Fruit fly (Drosophila melanogaster) whole organism, pupa: Measurements from ENCODE around the gene Wdr59.
A peak's percentile ranks its signal among the peaks of the same experiment; 100 is the strongest.

ENCODE experiments used
- CG10348 ChIP-seq: fragments of 200-800 bp; sonication (Bioruptor generic); IDR thresholded peaks from 2 replicates; pipeline ENCODE4 v1.3.6; 2022; ENCODE audit warnings: missing biosample characterization, missing genetic modification characterization
- CG12605 ChIP-seq: fragments of 200-800 bp; sonication (Bioruptor generic); IDR thresholded peaks from 2 replicates; pipeline ENCODE4 v1.3.6; 2022; ENCODE audit warnings: missing biosample characterization, missing genetic modification characterization
- CG13204 ChIP-seq: fragments of 200-800 bp; sonication (Bioruptor generic); optimal IDR thresholded peaks from 2 replicates; lab custom pipeline; 2018; ENCODE audit warnings: missing biosample characterization, mild to moderate bottlenecking, missing genetic modification characterization, moderate library complexity
- CG14655 ChIP-seq: fragments of 200-800 bp; sonication (Bioruptor generic); optimal IDR thresholded peaks from 3 replicates; lab custom pipeline; 2017; ENCODE audit warnings: mild to moderate bottlenecking, missing biosample characterization, missing genetic modification reagents, missing genetic modification characterization
- CG15710 ChIP-seq: fragments of 200-800 bp; sonication (Bioruptor generic); optimal IDR thresholded peaks from 2 replicates; lab custom pipeline; 2018; ENCODE audit warnings: missing biosample characterization, mild to moderate bottlenecking, missing genetic modification characterization, moderate library complexity
- CG17806 ChIP-seq: fragments of 200-800 bp; sonication (Bioruptor generic); optimal IDR thresholded peaks from 2 replicates; lab custom pipeline; 2018; ENCODE audit warnings: missing biosample characterization, mild to moderate bottlenecking, missing genetic modification characterization, moderate library complexity
- CG32121 ChIP-seq: fragments of 200-800 bp; sonication (Bioruptor generic); IDR thresholded peaks from 2 replicates; pipeline ENCODE4 v1.3.6; 2022; ENCODE audit warnings: missing biosample characterization, missing genetic modification characterization
- CG34367 ChIP-seq: fragments of 200-800 bp; sonication (Bioruptor generic); optimal IDR thresholded peaks from 2 replicates; lab custom pipeline; 2018; ENCODE audit warnings: missing biosample characterization, mild to moderate bottlenecking, missing genetic modification characterization
- CG4496 ChIP-seq: fragments of 200-800 bp; sonication (Bioruptor generic); IDR thresholded peaks from 3 replicates; pipeline ENCODE4 v1.3.6; 2022; ENCODE audit warnings: missing biosample characterization, missing genetic modification characterization
- CG8159 ChIP-seq: fragments of 200-800 bp; sonication (Bioruptor generic); optimal IDR thresholded peaks from 3 replicates; lab custom pipeline; 2018; ENCODE audit warnings: missing biosample characterization, mild to moderate bottlenecking, missing genetic modification characterization, moderate library complexity
- CG8301 ChIP-seq: fragments of 200-800 bp; sonication (Bioruptor generic); optimal IDR thresholded peaks from 2 replicates; lab custom pipeline; 2018; ENCODE audit warnings: missing biosample characterization, mild to moderate bottlenecking, missing genetic modification characterization
- CG9948 ChIP-seq: fragments of 200-800 bp; sonication (Bioruptor generic); optimal IDR thresholded peaks from 2 replicates; lab custom pipeline; 2018; ENCODE audit warnings: missing biosample characterization, mild to moderate bottlenecking, missing genetic modification characterization, moderate library complexity
- D1 ChIP-seq: fragments of 200-800 bp; sonication (Bioruptor generic); optimal IDR thresholded peaks from 2 replicates; lab custom pipeline; 2018; ENCODE audit warnings: missing biosample characterization, mild to moderate bottlenecking, missing genetic modification characterization, moderate library complexity
- EcR ChIP-seq: fragments of 200-800 bp; sonication (Bioruptor generic); optimal IDR thresholded peaks from 3 replicates; lab custom pipeline; 2019; ENCODE audit warnings: missing biosample characterization, missing genetic modification characterization, mild to moderate bottlenecking, moderate library complexity, missing genetic modification reagents
- Ets98B ChIP-seq: fragments of 200-800 bp; sonication (Bioruptor generic); IDR thresholded peaks from 2 replicates; pipeline ENCODE4 v1.3.6; 2022; ENCODE audit warnings: missing biosample characterization, missing genetic modification characterization
- Pif1A ChIP-seq: fragments of 200-800 bp; sonication (Bioruptor generic); optimal IDR thresholded peaks from 3 replicates; lab custom pipeline; 2016; ENCODE audit warnings: missing biosample characterization, missing genetic modification characterization
- Pif1B ChIP-seq: fragments of 200-800 bp; sonication (Bioruptor generic); optimal IDR thresholded peaks from 3 replicates; lab custom pipeline; 2016; ENCODE audit warnings: missing biosample characterization, missing genetic modification characterization
- Snoo ChIP-seq: fragments of 200-800 bp; sonication (Bioruptor generic); optimal IDR thresholded peaks from 3 replicates; lab custom pipeline; 2017; ENCODE audit warnings: missing biosample characterization, mild to moderate bottlenecking, missing genetic modification characterization, inconsistent platforms
- fd96Ca ChIP-seq: fragments of 200-800 bp; sonication (Bioruptor generic); IDR thresholded peaks from 3 replicates; pipeline ENCODE4 v1.3.6; 2022; ENCODE audit warnings: missing biosample characterization, missing genetic modification characterization
- gl ChIP-seq: fragments of 200-800 bp; sonication (Bioruptor generic); optimal IDR thresholded peaks from 2 replicates; lab custom pipeline; 2018; ENCODE audit warnings: missing biosample characterization, mild to moderate bottlenecking, missing genetic modification characterization
- rn ChIP-seq: fragments of 200-800 bp; sonication (Bioruptor generic); IDR thresholded peaks from 2 replicates; pipeline ENCODE4 v1.3.6; 2022; ENCODE audit warnings: missing biosample characterization, missing genetic modification characterization

Wdr59 gene

DNA sequence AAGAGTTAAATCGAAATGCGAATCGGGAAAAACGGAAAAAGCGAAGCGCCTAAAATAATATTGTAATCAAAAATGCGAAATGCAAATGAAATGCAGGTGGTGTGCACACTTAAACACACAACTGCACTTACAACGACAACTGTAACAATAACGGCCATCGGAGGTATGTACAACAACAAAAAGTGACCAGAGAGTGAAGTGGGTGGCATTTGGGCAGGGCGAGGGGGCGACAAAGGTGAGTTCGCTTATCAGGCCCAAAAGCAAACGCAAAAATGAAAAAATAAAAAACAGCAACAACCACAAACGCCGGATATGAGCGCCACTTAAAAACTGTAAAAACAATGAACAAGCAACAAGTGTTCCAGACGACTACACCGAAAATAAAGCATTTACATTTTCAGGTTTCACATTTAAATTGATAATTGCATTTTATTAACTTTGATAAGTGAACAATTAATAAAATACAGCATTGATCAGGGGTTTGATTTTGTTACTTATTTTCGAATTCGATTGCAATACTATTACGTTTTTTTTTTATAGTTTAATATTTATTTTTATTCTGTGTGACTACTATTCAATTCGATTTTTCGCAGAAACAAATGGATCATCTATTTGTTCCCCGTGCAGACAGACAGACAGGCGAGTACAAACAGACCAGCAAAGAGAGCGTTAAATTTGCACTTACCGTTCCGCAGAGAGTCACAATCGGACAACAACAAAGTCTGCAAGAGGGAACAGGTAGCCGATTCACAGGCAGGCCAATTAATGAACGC is 26.0 kb upstream of the Wdr59 start:
- TF ChIP-seq D1 (no peak), Pif1B (GFP tag; lab: Kevin White, UChicago) (peak; percentile 53), EcR (GFP tag; lab: Kevin White, UChicago) (no peak), CG8159 (peak; percentile 63), CG12605 (peak; percentile 71), Ets98B (peak; percentile 66), rn (GFP tag; lab: Robert Waterston, UW) (no peak), Snoo (tag; lab: Kevin White, UChicago) (peak; percentile 61), CG32121 (peak; percentile 70), fd96Ca (GFP tag; lab: Robert Waterston, UW) (no peak), CG10348 (no peak), CG13204 (GFP tag; lab: Kevin White, UChicago) (no peak), Pif1A (peak; percentile 24), CG9948 (tag; lab: Kevin White, UChicago) (peak; percentile 51), CG15710 (tag; lab: Kevin White, UChicago) (peak; percentile 62), CG14655 (GFP tag; lab: Kevin White, UChicago) (peak; percentile 39), CG4496 (peak; percentile 74; the same call in 2 of the 3 replicates), CG8301 (tag; lab: Kevin White, UChicago) (peak; percentile 28), CG34367 (tag; lab: Kevin White, UChicago) (peak; percentile 27), CG17806 (tag; lab: Kevin White, UChicago) (peak; percentile 34), gl (no peak)

DNA sequence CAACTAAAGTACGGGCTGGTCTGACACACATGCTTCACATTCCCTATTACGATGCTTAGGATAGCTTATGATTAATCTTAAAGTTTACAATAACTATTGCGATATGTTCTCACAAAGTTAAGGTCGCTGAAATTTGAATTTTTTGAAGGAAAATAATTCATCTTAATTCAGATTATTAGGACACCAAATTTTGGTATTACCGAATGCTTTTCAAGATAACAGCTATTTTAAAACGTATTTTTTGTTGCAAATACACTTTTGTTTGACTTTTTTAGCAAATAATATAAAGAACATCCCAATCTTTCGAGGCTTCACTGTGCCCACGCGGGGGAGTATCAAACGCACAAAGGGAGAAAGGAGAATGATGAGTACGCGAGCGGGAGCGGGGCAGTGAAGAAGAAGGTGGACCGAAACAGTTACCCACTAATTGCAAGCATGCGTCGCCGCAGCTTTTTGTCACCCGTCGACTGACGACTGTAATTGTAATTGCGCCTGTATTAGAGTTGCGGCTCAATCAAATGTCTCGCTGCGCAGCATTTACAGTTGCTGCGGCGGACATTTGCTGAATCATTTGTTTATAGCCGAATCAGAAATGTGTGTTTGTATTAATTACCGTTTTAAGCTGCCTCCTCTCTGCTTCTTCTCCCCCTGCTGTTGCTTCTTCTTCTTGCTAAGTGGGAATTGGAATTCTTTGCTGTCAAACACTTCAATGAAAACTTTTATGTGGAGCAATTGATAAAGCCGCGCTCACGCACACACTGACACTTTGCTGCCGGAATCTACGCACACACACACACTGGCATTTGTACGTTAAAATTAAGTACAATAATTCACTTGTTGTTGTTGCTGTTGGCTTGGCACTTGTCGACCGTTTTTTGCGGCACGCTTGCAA is 25.1 kb upstream of the Wdr59 start:
- TF ChIP-seq D1 (peak; percentile 11), CG4496 (peak; percentile 51; the same call in 2 of the 3 replicates), CG8159 (peak; percentile 48), CG14655 (GFP tag; lab: Kevin White, UChicago) (peak; percentile 51), CG10348 (no peak), Snoo (tag; lab: Kevin White, UChicago) (peak; percentile 40), fd96Ca (GFP tag; lab: Robert Waterston, UW) (no peak), Ets98B (peak; percentile 26; the same call in 1 of the 2 replicates), gl (no peak), CG15710 (tag; lab: Kevin White, UChicago) (peak; percentile 36), CG8301 (tag; lab: Kevin White, UChicago) (peak; percentile 36), CG13204 (GFP tag; lab: Kevin White, UChicago) (no peak), Pif1A (peak; percentile 64), CG9948 (tag; lab: Kevin White, UChicago) (peak; percentile 42), rn (GFP tag; lab: Robert Waterston, UW) (no peak), CG12605 (no peak), Pif1B (GFP tag; lab: Kevin White, UChicago) (no peak), CG34367 (tag; lab: Kevin White, UChicago) (no peak), EcR (GFP tag; lab: Kevin White, UChicago) (no peak), CG17806 (tag; lab: Kevin White, UChicago) (peak; percentile 15), CG32121 (0 out of 2 replicates have a peak, but pooled peaks have one; percentile 55)

DNA sequence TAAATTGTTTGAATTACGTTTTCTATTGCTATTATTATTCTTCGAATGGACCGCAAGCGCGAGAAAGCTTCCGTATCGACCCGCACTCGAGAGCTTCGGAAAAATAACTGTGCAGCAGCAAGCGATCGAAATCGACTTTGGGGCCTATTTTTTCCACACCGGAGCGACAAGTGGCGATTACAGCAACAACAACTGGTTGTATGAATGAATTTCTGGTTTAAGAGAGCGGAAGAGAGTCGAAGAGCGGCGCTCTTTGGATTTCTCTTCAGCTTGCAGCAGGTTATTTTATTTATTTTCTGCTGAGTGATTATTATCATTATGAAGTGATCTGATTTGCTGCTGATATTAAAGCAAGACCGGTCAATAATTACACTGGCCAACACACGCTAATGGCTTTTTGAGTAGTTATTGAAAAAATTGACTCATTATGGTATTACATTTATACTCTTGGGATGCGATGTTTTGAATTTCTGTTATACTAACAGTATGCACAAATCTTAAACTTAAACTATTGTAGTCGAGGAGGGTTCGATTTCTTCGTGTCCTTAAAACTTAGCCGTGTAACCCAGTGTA is 24.3 kb upstream of the Wdr59 start, which contains the start of gene Samuel:
Gene Samuel (minus strand): TSS at position 112 of the 573 bp plus-strand sequence.
- peak; percentile 84 for TF ChIP-seq CG12605
- TF ChIP-seq CG8159, result peak; percentile 68
- peak; percentile 49 for TF ChIP-seq CG15710 (tag; lab: Kevin White, UChicago)
- TF ChIP-seq Ets98B, result peak; percentile 73
- peak; percentile 59 for TF ChIP-seq CG14655 (GFP tag; lab: Kevin White, UChicago)
- TF ChIP-seq CG10348, result no peak
- 0 out of 2 replicates have a peak, but pooled peaks have one; percentile 19 for TF ChIP-seq CG32121
- peak; percentile 57 for TF ChIP-seq CG17806 (tag; lab: Kevin White, UChicago)
- TF ChIP-seq rn (GFP tag; lab: Robert Waterston, UW), result no peak
- TF ChIP-seq CG13204 (GFP tag; lab: Kevin White, UChicago), result peak; percentile 54
- peak; percentile 70 for TF ChIP-seq Pif1B (GFP tag; lab: Kevin White, UChicago)
- TF ChIP-seq gl, result peak; percentile 50
- TF ChIP-seq CG9948 (tag; lab: Kevin White, UChicago), result peak; percentile 18
- peak; percentile 50 for TF ChIP-seq CG8301 (tag; lab: Kevin White, UChicago)
- TF ChIP-seq fd96Ca (GFP tag; lab: Robert Waterston, UW), result no peak; the same call in 2 of the 3 replicates
- peak; percentile 43 for TF ChIP-seq CG34367 (tag; lab: Kevin White, UChicago)
- peak; percentile 58 for TF ChIP-seq EcR (GFP tag; lab: Kevin White, UChicago)
- peak; percentile 31 for TF ChIP-seq D1
- TF ChIP-seq Snoo (tag; lab: Kevin White, UChicago), result peak; percentile 38
- peak; percentile 62; the same call in 1 of the 3 replicates for TF ChIP-seq CG4496
- peak; percentile 58 for TF ChIP-seq Pif1A

DNA sequence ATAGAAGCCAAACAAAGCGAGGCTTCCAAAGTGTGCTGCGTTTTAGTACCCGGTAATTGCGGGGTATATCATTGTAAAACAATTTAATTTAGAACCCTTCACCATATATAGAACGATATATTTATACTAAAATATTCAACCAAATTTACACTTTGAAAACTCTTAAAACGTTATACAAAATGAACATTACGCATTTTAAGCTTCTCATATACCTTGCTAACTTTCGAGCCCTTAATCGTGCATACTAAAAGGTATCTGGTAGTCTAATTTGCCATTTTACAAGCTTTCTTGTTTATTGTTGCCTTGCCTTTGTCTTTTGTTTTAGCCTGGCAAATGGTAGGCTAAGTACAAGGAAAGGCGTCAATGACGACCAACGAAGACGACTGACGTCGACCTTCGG is 23.3 kb upstream of the Wdr59 start:
- TF ChIP-seq CG17806 (tag; lab: Kevin White, UChicago) (no peak), CG32121 (no peak), Pif1B (GFP tag; lab: Kevin White, UChicago) (peak; percentile 13), CG12605 (no peak)
